Fruit fly (Drosophila melanogaster) whole organism, pupa: ENCODE measurements around the gene CG12061.

Experiments
- CG10348 ChIP-seq: fragments of 200-800 bp; sonication (Bioruptor generic); IDR thresholded peaks from 2 replicates; pipeline ENCODE4 v1.3.6; 2022; ENCODE audit warnings: missing biosample characterization, missing genetic modification characterization
- CG12605 ChIP-seq: fragments of 200-800 bp; sonication (Bioruptor generic); IDR thresholded peaks from 2 replicates; pipeline ENCODE4 v1.3.6; 2022; ENCODE audit warnings: missing biosample characterization, missing genetic modification characterization
- CG13204 ChIP-seq: fragments of 200-800 bp; sonication (Bioruptor generic); optimal IDR thresholded peaks from 2 replicates; lab custom pipeline; 2018; ENCODE audit warnings: missing biosample characterization, mild to moderate bottlenecking, missing genetic modification characterization, moderate library complexity
- CG14655 ChIP-seq: fragments of 200-800 bp; sonication (Bioruptor generic); optimal IDR thresholded peaks from 3 replicates; lab custom pipeline; 2017; ENCODE audit warnings: mild to moderate bottlenecking, missing biosample characterization, missing genetic modification reagents, missing genetic modification characterization
- CG15710 ChIP-seq: fragments of 200-800 bp; sonication (Bioruptor generic); optimal IDR thresholded peaks from 2 replicates; lab custom pipeline; 2018; ENCODE audit warnings: missing biosample characterization, mild to moderate bottlenecking, missing genetic modification characterization, moderate library complexity
- CG17806 ChIP-seq: fragments of 200-800 bp; sonication (Bioruptor generic); optimal IDR thresholded peaks from 2 replicates; lab custom pipeline; 2018; ENCODE audit warnings: missing biosample characterization, mild to moderate bottlenecking, missing genetic modification characterization, moderate library complexity
- CG32121 ChIP-seq: fragments of 200-800 bp; sonication (Bioruptor generic); IDR thresholded peaks from 2 replicates; pipeline ENCODE4 v1.3.6; 2022; ENCODE audit warnings: missing biosample characterization, missing genetic modification characterization
- CG34367 ChIP-seq: fragments of 200-800 bp; sonication (Bioruptor generic); optimal IDR thresholded peaks from 2 replicates; lab custom pipeline; 2018; ENCODE audit warnings: missing biosample characterization, mild to moderate bottlenecking, missing genetic modification characterization
- CG4496 ChIP-seq: fragments of 200-800 bp; sonication (Bioruptor generic); IDR thresholded peaks from 3 replicates; pipeline ENCODE4 v1.3.6; 2022; ENCODE audit warnings: missing biosample characterization, missing genetic modification characterization
- CG8159 ChIP-seq: fragments of 200-800 bp; sonication (Bioruptor generic); optimal IDR thresholded peaks from 3 replicates; lab custom pipeline; 2018; ENCODE audit warnings: missing biosample characterization, mild to moderate bottlenecking, missing genetic modification characterization, moderate library complexity
- CG8301 ChIP-seq: fragments of 200-800 bp; sonication (Bioruptor generic); optimal IDR thresholded peaks from 2 replicates; lab custom pipeline; 2018; ENCODE audit warnings: missing biosample characterization, mild to moderate bottlenecking, missing genetic modification characterization
- CG9948 ChIP-seq: fragments of 200-800 bp; sonication (Bioruptor generic); optimal IDR thresholded peaks from 2 replicates; lab custom pipeline; 2018; ENCODE audit warnings: missing biosample characterization, mild to moderate bottlenecking, missing genetic modification characterization, moderate library complexity
- D1 ChIP-seq: fragments of 200-800 bp; sonication (Bioruptor generic); optimal IDR thresholded peaks from 2 replicates; lab custom pipeline; 2018; ENCODE audit warnings: missing biosample characterization, mild to moderate bottlenecking, missing genetic modification characterization, moderate library complexity
- EcR ChIP-seq: fragments of 200-800 bp; sonication (Bioruptor generic); optimal IDR thresholded peaks from 3 replicates; lab custom pipeline; 2019; ENCODE audit warnings: missing biosample characterization, missing genetic modification characterization, mild to moderate bottlenecking, moderate library complexity, missing genetic modification reagents
- Ets98B ChIP-seq: fragments of 200-800 bp; sonication (Bioruptor generic); IDR thresholded peaks from 2 replicates; pipeline ENCODE4 v1.3.6; 2022; ENCODE audit warnings: missing biosample characterization, missing genetic modification characterization
- Pif1A ChIP-seq: fragments of 200-800 bp; sonication (Bioruptor generic); optimal IDR thresholded peaks from 3 replicates; lab custom pipeline; 2016; ENCODE audit warnings: missing biosample characterization, missing genetic modification characterization
- Pif1B ChIP-seq: fragments of 200-800 bp; sonication (Bioruptor generic); optimal IDR thresholded peaks from 3 replicates; lab custom pipeline; 2016; ENCODE audit warnings: missing biosample characterization, missing genetic modification characterization
- Snoo ChIP-seq: fragments of 200-800 bp; sonication (Bioruptor generic); optimal IDR thresholded peaks from 3 replicates; lab custom pipeline; 2017; ENCODE audit warnings: missing biosample characterization, mild to moderate bottlenecking, missing genetic modification characterization, inconsistent platforms
- fd96Ca ChIP-seq: fragments of 200-800 bp; sonication (Bioruptor generic); IDR thresholded peaks from 3 replicates; pipeline ENCODE4 v1.3.6; 2022; ENCODE audit warnings: missing biosample characterization, missing genetic modification characterization
- gl ChIP-seq: fragments of 200-800 bp; sonication (Bioruptor generic); optimal IDR thresholded peaks from 2 replicates; lab custom pipeline; 2018; ENCODE audit warnings: missing biosample characterization, mild to moderate bottlenecking, missing genetic modification characterization
- rn ChIP-seq: fragments of 200-800 bp; sonication (Bioruptor generic); IDR thresholded peaks from 2 replicates; pipeline ENCODE4 v1.3.6; 2022; ENCODE audit warnings: missing biosample characterization, missing genetic modification characterization

The CG12061 gene

dm6 chrX:23011859-23012258 lies 24.0 kb upstream of the CG12061 start:
- TF ChIP-seq CG15710 (tag; lab: Kevin White, UChicago), result no peak
- no peak for TF ChIP-seq CG4496 (GFP tag; lab: Robert Waterston, UW)
- TF ChIP-seq CG12605, result no peak
- TF ChIP-seq CG34367 (tag; lab: Kevin White, UChicago), result no peak
- no peak for TF ChIP-seq CG13204 (GFP tag; lab: Kevin White, UChicago)
- TF ChIP-seq CG8301, result no peak
- TF ChIP-seq CG9948 (tag; lab: Kevin White, UChicago), result no peak
- TF ChIP-seq fd96Ca (GFP tag; lab: Robert Waterston, UW), result no peak
- TF ChIP-seq CG8159, result no peak
- TF ChIP-seq Pif1A (GFP tag; lab: Kevin White, UChicago), result no peak
- no peak for TF ChIP-seq CG14655
- no peak for TF ChIP-seq rn (GFP tag; lab: Robert Waterston, UW)
- TF ChIP-seq D1 (tag; lab: Kevin White, UChicago), result no peak
- no peak for TF ChIP-seq CG17806 (tag; lab: Kevin White, UChicago)

- TF ChIP-seq Pif1A (GFP tag; lab: Kevin White, UChicago), result no peak
- TF ChIP-seq CG4496 (GFP tag; lab: Robert Waterston, UW), result 0 out of 3 replicates have a peak, but pooled peaks have one; percentile 8
- TF ChIP-seq Ets98B (GFP tag; lab: Robert Waterston, UW), result no peak
Measured at dm6 chrX:23013208-23013607, 22.7 kb upstream of the CG12061 start, which contains the start of the genes Rab21 and Coa7. Gene Rab21 (minus strand): TSS chrX:23013409. Gene Coa7 (plus strand): TSS chrX:23013495.

- TF ChIP-seq Snoo (tag; lab: Kevin White, UChicago) (no peak), Pif1B (GFP tag; lab: Kevin White, UChicago) (no peak), CG13204 (GFP tag; lab: Kevin White, UChicago) (no peak), rn (GFP tag; lab: Robert Waterston, UW) (no peak), CG10348 (no peak), CG8159 (no peak), CG12605 (no peak), CG15710 (tag; lab: Kevin White, UChicago) (no peak), CG17806 (tag; lab: Kevin White, UChicago) (no peak)
Measured at dm6 chrX:23022598-23022997, 13.3 kb upstream of the CG12061 start, which contains the start of gene zyd. Gene zyd (plus strand): TSS chrX:23022898.

- no peak for TF ChIP-seq CG4496 (GFP tag; lab: Robert Waterston, UW)
- TF ChIP-seq gl (tag; lab: Kevin White, UChicago), result no peak
Measured at dm6 chrX:23067521-23068459, 31.9 kb downstream of the CG12061 start, which contains the start of gene CG17167. Gene CG17167 (plus strand): TSS chrX:23068301.

- peak; percentile 23 for TF ChIP-seq CG15710 (tag; lab: Kevin White, UChicago)
- TF ChIP-seq Pif1B (GFP tag; lab: Kevin White, UChicago), result peak; percentile 53
- TF ChIP-seq CG14655, result peak; percentile 80
- no peak; the same call in 2 of the 3 replicates for TF ChIP-seq CG4496 (GFP tag; lab: Robert Waterston, UW)
- TF ChIP-seq rn (GFP tag; lab: Robert Waterston, UW), result no peak
- no peak for TF ChIP-seq CG12605
- no peak for TF ChIP-seq CG10348
- peak; percentile 12 for TF ChIP-seq Pif1A (GFP tag; lab: Kevin White, UChicago)
- no peak for TF ChIP-seq D1 (tag; lab: Kevin White, UChicago)
- TF ChIP-seq fd96Ca (GFP tag; lab: Robert Waterston, UW), result no peak
- peak; percentile 54 for TF ChIP-seq CG8301
- TF ChIP-seq CG9948 (tag; lab: Kevin White, UChicago), result peak; percentile 53
- no peak for TF ChIP-seq CG32121
- no peak for TF ChIP-seq Ets98B (GFP tag; lab: Robert Waterston, UW)
- TF ChIP-seq CG8159, result peak; percentile 39
- peak; percentile 10 for TF ChIP-seq CG17806 (tag; lab: Kevin White, UChicago)
- TF ChIP-seq Snoo (tag; lab: Kevin White, UChicago), result peak; percentile 29
- no peak for TF ChIP-seq CG13204 (GFP tag; lab: Kevin White, UChicago)
- peak; percentile 3 for TF ChIP-seq CG34367 (tag; lab: Kevin White, UChicago)
- peak; percentile 55 for TF ChIP-seq EcR
- no peak for TF ChIP-seq gl (tag; lab: Kevin White, UChicago)
Measured at dm6 chrX:23071237-23071688, 35.4 kb downstream of the CG12061 start.

- no peak for TF ChIP-seq CG9948 (tag; lab: Kevin White, UChicago)
- TF ChIP-seq Pif1B (GFP tag; lab: Kevin White, UChicago), result no peak
- TF ChIP-seq CG15710 (tag; lab: Kevin White, UChicago), result no peak
- TF ChIP-seq D1 (tag; lab: Kevin White, UChicago), result no peak
- TF ChIP-seq CG32121, result no peak
- no peak for TF ChIP-seq gl (tag; lab: Kevin White, UChicago)
- no peak for TF ChIP-seq CG14655
- TF ChIP-seq CG8159, result no peak
- TF ChIP-seq fd96Ca (GFP tag; lab: Robert Waterston, UW), result no peak
- no peak for TF ChIP-seq CG13204 (GFP tag; lab: Kevin White, UChicago)
- TF ChIP-seq CG34367 (tag; lab: Kevin White, UChicago), result no peak
- TF ChIP-seq Ets98B (GFP tag; lab: Robert Waterston, UW), result no peak
- TF ChIP-seq rn (GFP tag; lab: Robert Waterston, UW), result no peak
- no peak for TF ChIP-seq CG4496 (GFP tag; lab: Robert Waterston, UW)
- TF ChIP-seq EcR, result no peak
Measured at dm6 chrX:23073402-23073801, 37.5 kb downstream of the CG12061 start.
